Worm (Caenorhabditis elegans) whole organism, midembryonic: ENCODE results near the gene gplb-1.

ENCODE experiments used
- T22C8.4 ChIP-seq: fragments of 200-800 bp; sonication (Bioruptor generic); IDR thresholded peaks from 2 replicates; pipeline ENCODE4 v1.3.6; 2022; ENCODE audit warnings: missing genetic modification characterization, missing compliant biosample characterization
- cog-1 ChIP-seq: sonication (generic microtip); optimal IDR thresholded peaks from 2 replicates; lab custom pipeline; 2016; ENCODE audit warnings: missing genetic modification characterization, missing compliant biosample characterization
- flt-1 ChIP-seq: fragments of 200-800 bp; sonication (Bioruptor generic); IDR thresholded peaks from 2 replicates; pipeline ENCODE4 v1.3.6; 2022; ENCODE audit warnings: missing genetic modification characterization, missing compliant biosample characterization
- klf-2 ChIP-seq: fragments of 200-800 bp; sonication (Bioruptor generic); conservative IDR thresholded peaks from 2 replicates; pipeline ENCODE4 v1.3.6; 2022; ENCODE audit warnings: missing genetic modification reagents, missing genetic modification characterization, missing compliant biosample characterization
- med-1 ChIP-seq: sonication (generic microtip); optimal IDR thresholded peaks from 2 replicates; lab custom pipeline; 2017; ENCODE audit warnings: missing genetic modification characterization, mild to moderate bottlenecking, missing compliant biosample characterization, antibody characterized with exemption, missing genetic modification reagents; ENCODE audit not compliant: insufficient read depth
- ref-1 ChIP-seq: fragments of 200-800 bp; sonication (Bioruptor generic); conservative IDR thresholded peaks from 2 replicates; pipeline ENCODE4 v1.3.6; 2022; ENCODE audit warnings: missing genetic modification reagents, missing genetic modification characterization, missing compliant biosample characterization
- tab-1 ChIP-seq: fragments of 200-800 bp; sonication (Bioruptor generic); IDR thresholded peaks from 2 replicates; pipeline ENCODE4 v1.3.6; 2022; ENCODE audit warnings: missing genetic modification characterization, missing compliant biosample characterization
- ztf-23 ChIP-seq: fragments of 200-800 bp; sonication (Bioruptor generic); IDR thresholded peaks from 2 replicates; pipeline ENCODE4 v1.3.6; 2022; ENCODE audit warnings: missing genetic modification reagents, missing genetic modification characterization, missing compliant biosample characterization
- ztf-29 ChIP-seq: fragments of 200-800 bp; sonication (Bioruptor generic); IDR thresholded peaks from 2 replicates; pipeline ENCODE4 v1.3.6; 2022; ENCODE audit warnings: missing genetic modification reagents, missing genetic modification characterization, missing compliant biosample characterization

gplb-1 gene

ce11 chrV:8470906-8471305 lies at the start of gene gplb-1:
Gene gplb-1 (minus strand): TSS chrV:8471242.
- no peak for TF ChIP-seq cog-1 (tag; lab: Kevin White, UChicago)
- no peak for TF ChIP-seq klf-2 (GFP tag; lab: Robert Waterston, UW)
- TF ChIP-seq ref-1, result no peak
- no peak for TF ChIP-seq ztf-23 (GFP tag; lab: Robert Waterston, UW)
- no peak for TF ChIP-seq ztf-29 (GFP tag; lab: Robert Waterston, UW)
- TF ChIP-seq tab-1 (GFP tag; lab: Robert Waterston, UW), result no peak
- TF ChIP-seq med-1 (GFP tag; lab: Kevin White, UChicago), result no peak
- TF ChIP-seq flt-1 (GFP tag; lab: Robert Waterston, UW), result no peak
- no peak for TF ChIP-seq T22C8.4 (GFP tag; lab: Robert Waterston, UW)

- TF ChIP-seq ztf-29 (GFP tag; lab: Robert Waterston, UW), result no peak
- no peak for TF ChIP-seq flt-1 (GFP tag; lab: Robert Waterston, UW)
- no peak for TF ChIP-seq cog-1 (tag; lab: Kevin White, UChicago)
- no peak for TF ChIP-seq ref-1
- no peak for TF ChIP-seq med-1 (GFP tag; lab: Kevin White, UChicago)
- TF ChIP-seq T22C8.4 (GFP tag; lab: Robert Waterston, UW), result no peak
- TF ChIP-seq klf-2 (GFP tag; lab: Robert Waterston, UW), result no peak
- TF ChIP-seq tab-1 (GFP tag; lab: Robert Waterston, UW), result no peak
- TF ChIP-seq ztf-23 (GFP tag; lab: Robert Waterston, UW), result no peak
These were observed 47.9 kb upstream of the gplb-1 start, which contains the start of gene F45F2.10 for ce11 chrV:8518822-8519392. Gene F45F2.10 (minus strand): TSS chrV:8518872.

ce11 chrV:8518283-8518682 lies 47.2 kb upstream of the gplb-1 start:
- TF ChIP-seq med-1 (GFP tag; lab: Kevin White, UChicago) (no peak), ztf-23 (GFP tag; lab: Robert Waterston, UW) (no peak), ref-1 (no peak), tab-1 (GFP tag; lab: Robert Waterston, UW) (no peak)

ce11 chrV:8517711-8518110 lies 46.7 kb upstream of the gplb-1 start:
- TF ChIP-seq ztf-23 (GFP tag; lab: Robert Waterston, UW) (no peak), tab-1 (GFP tag; lab: Robert Waterston, UW) (no peak), flt-1 (GFP tag; lab: Robert Waterston, UW) (no peak), med-1 (GFP tag; lab: Kevin White, UChicago) (no peak), ref-1 (no peak), klf-2 (GFP tag; lab: Robert Waterston, UW) (no peak), ztf-29 (GFP tag; lab: Robert Waterston, UW) (no peak), T22C8.4 (GFP tag; lab: Robert Waterston, UW) (no peak), cog-1 (tag; lab: Kevin White, UChicago) (no peak)

- TF ChIP-seq flt-1 (GFP tag; lab: Robert Waterston, UW), result no peak
- no peak for TF ChIP-seq ztf-29 (GFP tag; lab: Robert Waterston, UW)
- TF ChIP-seq ztf-23 (GFP tag; lab: Robert Waterston, UW), result no peak
- no peak for TF ChIP-seq cog-1 (tag; lab: Kevin White, UChicago)
- no peak for TF ChIP-seq ref-1
- no peak for TF ChIP-seq klf-2 (GFP tag; lab: Robert Waterston, UW)
These were observed 45.4 kb upstream of the gplb-1 start for ce11 chrV:8516426-8516825.

- no peak for TF ChIP-seq tab-1 (GFP tag; lab: Robert Waterston, UW)
- no peak for TF ChIP-seq flt-1 (GFP tag; lab: Robert Waterston, UW)
- TF ChIP-seq ztf-23 (GFP tag; lab: Robert Waterston, UW), result no peak
- no peak for TF ChIP-seq klf-2 (GFP tag; lab: Robert Waterston, UW)
- TF ChIP-seq T22C8.4 (GFP tag; lab: Robert Waterston, UW), result no peak
- no peak for TF ChIP-seq ztf-29 (GFP tag; lab: Robert Waterston, UW)
- TF ChIP-seq ref-1, result no peak
- TF ChIP-seq med-1 (GFP tag; lab: Kevin White, UChicago), result no peak
- no peak for TF ChIP-seq cog-1 (tag; lab: Kevin White, UChicago)
These were observed 42.3 kb upstream of the gplb-1 start, which contains the start of gene F45F2.9 for ce11 chrV:8513361-8513760. Gene F45F2.9 (minus strand): TSS chrV:8513461.

ce11 chrV:8507324-8507723 lies 36.3 kb upstream of the gplb-1 start, which contains the start of gene ZK994.6:
Gene ZK994.6 (minus strand): TSS chrV:8507424.
- TF ChIP-seq cog-1 (tag; lab: Kevin White, UChicago) (no peak), ztf-23 (GFP tag; lab: Robert Waterston, UW) (no peak), klf-2 (GFP tag; lab: Robert Waterston, UW) (no peak), med-1 (GFP tag; lab: Kevin White, UChicago) (no peak), flt-1 (GFP tag; lab: Robert Waterston, UW) (no peak), tab-1 (GFP tag; lab: Robert Waterston, UW) (no peak), ref-1 (no peak), T22C8.4 (GFP tag; lab: Robert Waterston, UW) (no peak), ztf-29 (GFP tag; lab: Robert Waterston, UW) (no peak)

ce11 chrV:8500348-8500747 lies 29.3 kb upstream of the gplb-1 start:
- TF ChIP-seq ref-1, result peak; percentile 98
- peak; percentile 93 for TF ChIP-seq med-1 (GFP tag; lab: Kevin White, UChicago)
- peak; percentile 100 for TF ChIP-seq tab-1 (GFP tag; lab: Robert Waterston, UW)
- TF ChIP-seq ztf-23 (GFP tag; lab: Robert Waterston, UW), result peak; percentile 99
- peak; percentile 99 for TF ChIP-seq flt-1 (GFP tag; lab: Robert Waterston, UW)
- peak; percentile 97 for TF ChIP-seq cog-1 (tag; lab: Kevin White, UChicago)
- TF ChIP-seq klf-2 (GFP tag; lab: Robert Waterston, UW), result peak; percentile 100
- TF ChIP-seq ztf-29 (GFP tag; lab: Robert Waterston, UW), result peak; percentile 99
- TF ChIP-seq T22C8.4 (GFP tag; lab: Robert Waterston, UW), result peak; percentile 98

- no peak for TF ChIP-seq T22C8.4 (GFP tag; lab: Robert Waterston, UW)
- no peak for TF ChIP-seq flt-1 (GFP tag; lab: Robert Waterston, UW)
- TF ChIP-seq ztf-23 (GFP tag; lab: Robert Waterston, UW), result no peak
- TF ChIP-seq med-1 (GFP tag; lab: Kevin White, UChicago), result no peak
- no peak for TF ChIP-seq cog-1 (tag; lab: Kevin White, UChicago)
- TF ChIP-seq tab-1 (GFP tag; lab: Robert Waterston, UW), result no peak
- TF ChIP-seq klf-2 (GFP tag; lab: Robert Waterston, UW), result no peak
- TF ChIP-seq ref-1, result no peak
- no peak for TF ChIP-seq ztf-29 (GFP tag; lab: Robert Waterston, UW)
These were observed 28.4 kb upstream of the gplb-1 start for ce11 chrV:8499407-8499806.
